Fruit fly (Drosophila melanogaster): ENCODE results near the gene CG32444.

- no peak for TF ChIP-seq ttk (optimal IDR thresholded peaks at IDR 0.05)
- TF ChIP-seq insv (optimal IDR thresholded peaks at IDR 0.05), result no peak
- TF ChIP-seq h (optimal IDR thresholded peaks at IDR 0.05), result no peak
- TF ChIP-seq psq (optimal IDR thresholded peaks at IDR 0.05), result no peak
- no peak for TF ChIP-seq Myc (optimal IDR thresholded peaks at IDR 0.05)
These were observed 6.3 kb downstream of the CG32444 start for dm6 chr3L:21642908-21643572.

Data from Kc167 (cell line).